Worm (Caenorhabditis elegans) whole organism, early embryonic: ENCODE measurements around the gene eif-2Balpha.

Experiments used
- B0310.2 ChIP-seq: sonication (generic microtip); optimal IDR thresholded peaks from 2 replicates; lab custom pipeline; 2016; ENCODE audit warnings: mild to moderate bottlenecking, missing genetic modification characterization, missing compliant biosample characterization
- F13C5.2 ChIP-seq: sonication (generic microtip); optimal IDR thresholded peaks from 2 replicates; lab custom pipeline; 2017; ENCODE audit warnings: mild to moderate bottlenecking, missing genetic modification characterization, inconsistent platforms, missing compliant biosample characterization
- aly-1 ChIP-seq: sonication (generic microtip); optimal IDR thresholded peaks from 2 replicates; lab custom pipeline; 2016; ENCODE audit warnings: missing genetic modification characterization, missing compliant biosample characterization
- ama-1 ChIP-seq: fragments of 150-350 bp; optimal IDR thresholded peaks from 2 replicates; lab custom pipeline; 2014
- ceh-13 ChIP-seq: fragments of 200-800 bp; sonication (Bioruptor generic); optimal IDR thresholded peaks from 2 replicates; lab custom pipeline; 2018; ENCODE audit warnings: mild to moderate bottlenecking, missing genetic modification characterization, missing compliant biosample characterization
- ceh-36 ChIP-seq: sonication (generic microtip); optimal IDR thresholded peaks from 2 replicates; lab custom pipeline; 2016; ENCODE audit warnings: missing genetic modification characterization, inconsistent platforms, missing compliant biosample characterization
- ets-7 ChIP-seq: sonication (generic microtip); optimal IDR thresholded peaks from 2 replicates; lab custom pipeline; 2016; ENCODE audit warnings: missing genotype, missing genetic modification characterization, missing compliant biosample characterization
- flt-1 ChIP-seq: fragments of 200-800 bp; sonication (Bioruptor generic); IDR thresholded peaks from 2 replicates; pipeline ENCODE4 v1.3.6; 2022; ENCODE audit warnings: missing genetic modification characterization, missing compliant biosample characterization
- hmbx-1 ChIP-seq: sonication (generic microtip); optimal IDR thresholded peaks from 2 replicates; lab custom pipeline; 2016; ENCODE audit warnings: mild to moderate bottlenecking, missing genetic modification characterization, missing compliant biosample characterization
- hmg-4 ChIP-seq: fragments of 200-800 bp; sonication (Bioruptor generic); optimal IDR thresholded peaks from 2 replicates; lab custom pipeline; 2018; ENCODE audit warnings: mild to moderate bottlenecking, missing genetic modification characterization, missing compliant biosample characterization
- hnd-1 ChIP-seq: sonication (generic microtip); optimal IDR thresholded peaks from 2 replicates; lab custom pipeline; 2016; ENCODE audit warnings: missing genetic modification characterization, missing compliant biosample characterization
- pes-1 ChIP-seq: fragments of 200-800 bp; sonication (Bioruptor generic); IDR thresholded peaks from 2 replicates; pipeline ENCODE4 v1.3.6; 2022; ENCODE audit warnings: missing genetic modification reagents, missing genetic modification characterization, missing compliant biosample characterization
- scrt-1 ChIP-seq: fragments of 200-800 bp; sonication (Bioruptor generic); IDR thresholded peaks from 2 replicates; pipeline ENCODE4 v1.3.6; 2022; ENCODE audit warnings: missing genetic modification characterization, missing compliant biosample characterization
- sea-1 ChIP-seq: fragments of 200-800 bp; sonication (Bioruptor generic); conservative IDR thresholded peaks from 2 replicates; pipeline ENCODE4 v1.3.6; 2022; ENCODE audit warnings: missing genetic modification characterization, missing compliant biosample characterization
- tbx-11 ChIP-seq: fragments of 200-800 bp; sonication (Bioruptor generic); IDR thresholded peaks from 2 replicates; pipeline ENCODE4 v1.3.6; 2022; ENCODE audit warnings: missing genetic modification characterization, missing compliant biosample characterization
- tbx-37 ChIP-seq: fragments of 200-800 bp; sonication (Bioruptor generic); conservative IDR thresholded peaks from 2 replicates; pipeline ENCODE4 v1.3.6; 2022; ENCODE audit warnings: missing genetic modification reagents, missing genetic modification characterization, missing compliant biosample characterization
- tra-4 ChIP-seq: sonication (generic microtip); optimal IDR thresholded peaks from 2 replicates; lab custom pipeline; 2017; ENCODE audit warnings: missing genetic modification characterization, missing compliant biosample characterization

eif-2Balpha gene

ce11 chrIII:9504347-9504746 lies 38.6 kb upstream of the eif-2Balpha start:
- TF ChIP-seq ceh-13 (GFP tag; lab: Kevin White, UChicago) (no peak), aly-1 (tag; lab: Kevin White, UChicago) (no peak), B0310.2 (tag; lab: Kevin White, UChicago) (no peak), hnd-1 (tag; lab: Kevin White, UChicago) (no peak), tbx-11 (GFP tag; lab: Robert Waterston, UW) (no peak), tbx-37 (GFP tag; lab: Robert Waterston, UW) (no peak), sea-1 (GFP tag; lab: Robert Waterston, UW) (no peak), ceh-36 (tag; lab: Kevin White, UChicago) (no peak), ets-7 (no peak), scrt-1 (GFP tag; lab: Robert Waterston, UW) (no peak), pes-1 (GFP tag; lab: Robert Waterston, UW) (no peak), flt-1 (GFP tag; lab: Robert Waterston, UW) (no peak), hmg-4 (no peak), F13C5.2 (tag; lab: Kevin White, UChicago) (no peak), tra-4 (tag; lab: Kevin White, UChicago) (no peak), hmbx-1 (tag; lab: Kevin White, UChicago) (no peak)

- TF ChIP-seq ceh-36 (tag; lab: Kevin White, UChicago) (no peak), tbx-11 (GFP tag; lab: Robert Waterston, UW) (no peak), hnd-1 (tag; lab: Kevin White, UChicago) (no peak), ceh-13 (GFP tag; lab: Kevin White, UChicago) (no peak), hmg-4 (peak; percentile 6), tra-4 (tag; lab: Kevin White, UChicago) (no peak), sea-1 (GFP tag; lab: Robert Waterston, UW) (no peak), F13C5.2 (tag; lab: Kevin White, UChicago) (peak; percentile 1)
Observed at ce11 chrIII:9507799-9508198, 35.1 kb upstream of the eif-2Balpha start, which contains the start of gene vha-14. vha-14 (plus strand) TSS chrIII:9508100.

ce11 chrIII:9509764-9510370 lies 33.1 kb upstream of the eif-2Balpha start:
- no peak for TF ChIP-seq ama-1 (lab: Kevin White, UChicago)
- TF ChIP-seq sea-1 (GFP tag; lab: Robert Waterston, UW), result no peak
- no peak for TF ChIP-seq hmbx-1 (tag; lab: Kevin White, UChicago)
- no peak for TF ChIP-seq ceh-36 (tag; lab: Kevin White, UChicago)
- no peak for TF ChIP-seq aly-1 (tag; lab: Kevin White, UChicago)

ce11 chrIII:9511055-9511520 lies 31.8 kb upstream of the eif-2Balpha start, which contains the start of gene F55H2.5:
F55H2.5 (plus strand) TSS chrIII:9511470.
- TF ChIP-seq ama-1 (lab: Kevin White, UChicago) (no peak), sea-1 (GFP tag; lab: Robert Waterston, UW) (no peak)

- TF ChIP-seq scrt-1 (GFP tag; lab: Robert Waterston, UW) (no peak), ets-7 (no peak), hnd-1 (tag; lab: Kevin White, UChicago) (no peak), pes-1 (GFP tag; lab: Robert Waterston, UW) (no peak), hmbx-1 (tag; lab: Kevin White, UChicago) (no peak), tra-4 (tag; lab: Kevin White, UChicago) (no peak), hmg-4 (no peak), F13C5.2 (tag; lab: Kevin White, UChicago) (no peak), ceh-36 (tag; lab: Kevin White, UChicago) (no peak), ama-1 (lab: Kevin White, UChicago) (no peak), flt-1 (GFP tag; lab: Robert Waterston, UW) (no peak), tbx-11 (GFP tag; lab: Robert Waterston, UW) (no peak), B0310.2 (tag; lab: Kevin White, UChicago) (no peak), tbx-37 (GFP tag; lab: Robert Waterston, UW) (no peak), aly-1 (tag; lab: Kevin White, UChicago) (no peak), ceh-13 (GFP tag; lab: Kevin White, UChicago) (no peak)
Observed at ce11 chrIII:9511660-9512059, 31.3 kb upstream of the eif-2Balpha start.

- TF ChIP-seq B0310.2 (tag; lab: Kevin White, UChicago) (no peak), scrt-1 (GFP tag; lab: Robert Waterston, UW) (no peak)
Observed at ce11 chrIII:9513006-9513405, 29.9 kb upstream of the eif-2Balpha start.

ce11 chrIII:9513569-9513968 lies 29.4 kb upstream of the eif-2Balpha start, which contains the start of gene F55H2.8:
F55H2.8 (plus strand) TSS chrIII:9513869.
- TF ChIP-seq tbx-11 (GFP tag; lab: Robert Waterston, UW) (no peak), aly-1 (tag; lab: Kevin White, UChicago) (no peak), ceh-36 (tag; lab: Kevin White, UChicago) (no peak), ama-1 (lab: Kevin White, UChicago) (no peak), scrt-1 (GFP tag; lab: Robert Waterston, UW) (no peak), hmbx-1 (tag; lab: Kevin White, UChicago) (no peak), pes-1 (GFP tag; lab: Robert Waterston, UW) (no peak), hmg-4 (no peak), tra-4 (tag; lab: Kevin White, UChicago) (no peak), B0310.2 (tag; lab: Kevin White, UChicago) (no peak)
